Fruit fly (Drosophila melanogaster) whole organism, wandering third instar larva: ENCODE measurements around the gene CG46396.

Experiments
- Abd-B ChIP-seq: fragments of >200 bp; optimal IDR thresholded peaks from 2 replicates; lab custom pipeline; 2017; ENCODE audit warnings: missing biosample characterization, missing genetic modification characterization
- CG32264 ChIP-seq: fragments of 200-800 bp; sonication (Bioruptor generic); optimal IDR thresholded peaks from 2 replicates; lab custom pipeline; 2016; ENCODE audit warnings: missing biosample characterization, missing genetic modification characterization
- CG9705 ChIP-seq: fragments of 200-800 bp; sonication (Bioruptor generic); optimal IDR thresholded peaks from 2 replicates; lab custom pipeline; 2018; ENCODE audit warnings: missing biosample characterization, mild to moderate bottlenecking, missing genetic modification characterization
- CrebA ChIP-seq: fragments of 200-800 bp; sonication (Bioruptor generic); optimal IDR thresholded peaks from 2 replicates; lab custom pipeline; 2016; ENCODE audit warnings: missing biosample characterization, mild to moderate bottlenecking, missing genetic modification characterization, borderline replicate concordance
- Dfd ChIP-seq: fragments of >200 bp; optimal IDR thresholded peaks from 2 replicates; lab custom pipeline; 2017; ENCODE audit warnings: missing biosample characterization, missing genetic modification characterization
- Dif ChIP-seq: fragments of 200-275, 200-300 bp; sonication (Bioruptor generic); optimal IDR thresholded peaks from 2 replicates; lab custom pipeline; 2018; ENCODE audit warnings: missing biosample characterization, missing genetic modification characterization; ENCODE audit not compliant: partially characterized antibody
- GATAd ChIP-seq: sonication (Bioruptor generic); optimal IDR thresholded peaks from 2 replicates; lab custom pipeline; 2016; ENCODE audit warnings: missing biosample characterization, missing genetic modification characterization
- HLH106 ChIP-seq: fragments of 200-800 bp; optimal IDR thresholded peaks from 3 replicates; lab custom pipeline; 2019; ENCODE audit warnings: missing biosample characterization, mild to moderate bottlenecking, missing genetic modification characterization, moderate library complexity
- Hnf4 ChIP-seq: fragments of 200-800 bp; sonication (Bioruptor generic); optimal IDR thresholded peaks from 2 replicates; lab custom pipeline; 2016; ENCODE audit warnings: missing biosample characterization, mild to moderate bottlenecking, missing genetic modification characterization
- Hr78 ChIP-seq: fragments of >200 bp; optimal IDR thresholded peaks from 2 replicates; lab custom pipeline; 2017; ENCODE audit warnings: missing biosample characterization, missing genetic modification characterization
- Hr83 ChIP-seq: fragments of 200-300 bp; sonication (Bioruptor generic); optimal IDR thresholded peaks from 2 replicates; lab custom pipeline; 2016; ENCODE audit warnings: missing biosample characterization, mild to moderate bottlenecking, missing genetic modification characterization, moderate library complexity; ENCODE audit not compliant: poor library complexity, severe bottlenecking
- Jra ChIP-seq: sonication (Bioruptor generic); optimal IDR thresholded peaks from 2 replicates; lab custom pipeline; 2016; ENCODE audit warnings: missing biosample characterization, missing genetic modification characterization
- Mio ChIP-seq: sonication (Bioruptor generic); optimal IDR thresholded peaks from 2 replicates; lab custom pipeline; 2016; ENCODE audit warnings: missing biosample characterization, missing genetic modification characterization
- Myc ChIP-seq: fragments of >200 bp; optimal IDR thresholded peaks from 2 replicates; lab custom pipeline; 2017
- N ChIP-seq: fragments of >200 bp; optimal IDR thresholded peaks from 2 replicates; lab custom pipeline; 2018; ENCODE audit warnings: missing biosample characterization, missing external identifiers, missing genetic modification characterization
- OdsH ChIP-seq: fragments of 200-800 bp; sonication (Bioruptor generic); optimal IDR thresholded peaks from 2 replicates; lab custom pipeline; 2016; ENCODE audit warnings: missing biosample characterization, mild to moderate bottlenecking, missing genetic modification characterization
- Rel ChIP-seq, 2 experiments: fragments of 200-800 bp; sonication (Bioruptor generic) in 1 of 2; optimal IDR thresholded peaks; 2 replicates in 1 of 2; 3 replicates in 1 of 2; lab custom pipeline; 2016 to 2019; ENCODE audit warnings: mild to moderate bottlenecking in 2 of 2, missing biosample characterization in 2 of 2, missing genetic modification characterization in 2 of 2, moderate library complexity in 1 of 2
- Sp1 ChIP-seq: fragments of 200-800 bp; sonication (Bioruptor generic); optimal IDR thresholded peaks from 3 replicates; lab custom pipeline; 2019; ENCODE audit warnings: missing biosample characterization, mild to moderate bottlenecking, missing genetic modification characterization, moderate library complexity
- Vsx2 ChIP-seq: fragments of 200-300, 225-300 bp; sonication (Bioruptor generic); optimal IDR thresholded peaks from 2 replicates; lab custom pipeline; 2018; ENCODE audit warnings: missing biosample characterization, missing genetic modification characterization; ENCODE audit not compliant: partially characterized antibody
- br ChIP-seq: fragments of 200-800 bp; sonication (Bioruptor generic); optimal IDR thresholded peaks from 2 replicates; lab custom pipeline; 2016; ENCODE audit warnings: missing biosample characterization, missing genetic modification characterization
- brk ChIP-seq: fragments of 200-800 bp; sonication (Bioruptor generic); optimal IDR thresholded peaks from 2 replicates; lab custom pipeline; 2016; ENCODE audit warnings: missing biosample characterization, mild to moderate bottlenecking, missing genetic modification characterization
- dl ChIP-seq, 2 experiments: fragments of 175-275, 200-275 bp in 1 of 2; fragments of 200-275 bp in 1 of 2; sonication (Bioruptor generic); optimal IDR thresholded peaks; lab custom pipeline; 2018; ENCODE audit warnings: mild to moderate bottlenecking in 2 of 2, missing biosample characterization in 2 of 2, missing genetic modification characterization in 2 of 2, moderate library complexity in 2 of 2; ENCODE audit not compliant: partially characterized antibody in 2 of 2, insufficient read depth in 1 of 2
- dmrt93B ChIP-seq: fragments of 200-800 bp; sonication (Bioruptor generic); optimal IDR thresholded peaks from 2 replicates; lab custom pipeline; 2018; ENCODE audit warnings: missing biosample characterization, mild to moderate bottlenecking, missing genetic modification characterization
- dsf ChIP-seq: sonication (Bioruptor generic); optimal IDR thresholded peaks from 2 replicates; lab custom pipeline; 2016; ENCODE audit warnings: missing biosample characterization, missing genetic modification characterization, borderline replicate concordance
- ey ChIP-seq: fragments of 200-800 bp; sonication (Bioruptor generic); optimal IDR thresholded peaks from 2 replicates; lab custom pipeline; 2016; ENCODE audit warnings: missing biosample characterization, missing genetic modification characterization
- foxo ChIP-seq, 2 experiments: fragments of 200-800 bp; sonication (Bioruptor generic); optimal IDR thresholded peaks; 2 replicates in 1 of 2; 3 replicates in 1 of 2; lab custom pipeline; 2016 to 2017; ENCODE audit warnings: missing biosample characterization in 2 of 2, missing genetic modification characterization in 2 of 2
- fru ChIP-seq: fragments of 200-800 bp; sonication (Bioruptor generic); optimal IDR thresholded peaks from 3 replicates; lab custom pipeline; 2016; ENCODE audit warnings: missing biosample characterization, mild to moderate bottlenecking, missing genetic modification characterization
- jim ChIP-seq: fragments of 175-275, 200-325 bp; sonication (Bioruptor generic); optimal IDR thresholded peaks from 2 replicates; lab custom pipeline; 2016; ENCODE audit warnings: missing biosample characterization, mild to moderate bottlenecking, missing genetic modification characterization
- lola ChIP-seq: fragments of >200 bp; optimal IDR thresholded peaks from 2 replicates; lab custom pipeline; 2017; ENCODE audit warnings: missing biosample characterization, missing genetic modification characterization
- pan ChIP-seq: fragments of >200 bp; optimal IDR thresholded peaks from 2 replicates; lab custom pipeline; 2017
- psq ChIP-seq: fragments of 200-800 bp; sonication (Bioruptor generic); optimal IDR thresholded peaks from 3 replicates; lab custom pipeline; 2017; ENCODE audit warnings: missing biosample characterization, mild to moderate bottlenecking, missing genetic modification characterization, moderate library complexity
- rgr ChIP-seq: fragments of 200-800 bp; sonication (Bioruptor generic); optimal IDR thresholded peaks from 3 replicates; lab custom pipeline; 2016; ENCODE audit warnings: missing biosample characterization, mild to moderate bottlenecking, missing genetic modification characterization
- sage ChIP-seq: fragments of 200-800 bp; sonication (Bioruptor generic); optimal IDR thresholded peaks from 2 replicates; lab custom pipeline; 2016; ENCODE audit warnings: missing biosample characterization, mild to moderate bottlenecking, missing genetic modification characterization
- tai ChIP-seq: sonication (Bioruptor generic); optimal IDR thresholded peaks from 2 replicates; lab custom pipeline; 2016; ENCODE audit warnings: missing biosample characterization, missing genetic modification characterization
- usp ChIP-seq: fragments of >200 bp; optimal IDR thresholded peaks from 2 replicates; lab custom pipeline; 2017; ENCODE audit warnings: missing biosample characterization, missing genetic modification characterization
- woc ChIP-seq: sonication (Bioruptor generic); optimal IDR thresholded peaks from 2 replicates; lab custom pipeline; 2016; ENCODE audit warnings: missing biosample characterization, mild to moderate bottlenecking, missing genetic modification characterization

Gene CG46396

DNA sequence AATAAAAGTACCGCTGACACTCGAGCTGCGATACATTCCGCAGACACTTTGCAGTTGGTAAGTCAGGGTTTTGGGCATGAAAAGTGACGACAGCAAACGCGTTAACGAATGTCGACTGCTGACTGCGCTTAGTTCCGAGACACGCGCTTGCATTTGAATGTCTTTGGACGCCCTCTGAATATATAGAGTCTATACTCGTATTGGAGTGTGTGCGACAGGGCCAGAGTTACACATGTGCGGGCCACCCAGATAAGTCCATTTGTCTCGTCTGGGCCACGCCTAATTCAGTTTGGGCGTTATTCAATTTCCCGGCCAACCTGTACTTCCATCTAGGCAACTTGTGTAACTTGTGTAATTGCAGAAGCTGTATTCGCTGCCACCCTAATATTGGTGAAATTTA lies 13.5 kb upstream of the CG46396 start:
- TF ChIP-seq psq: no peak
- TF ChIP-seq dmrt93B (GFP tag; lab: Kevin White, UChicago): no peak
- TF ChIP-seq GATAd: no peak
- no peak for TF ChIP-seq Hr78 (GFP tag; lab: Kevin White, UChicago)
- no peak for TF ChIP-seq Dfd
- TF ChIP-seq dsf (GFP tag; lab: Kevin White, UChicago): no peak
- no peak for TF ChIP-seq lola (GFP tag; lab: Kevin White, UChicago)
- TF ChIP-seq Jra (GFP tag; lab: Kevin White, UChicago): no peak
- TF ChIP-seq Dif: no peak
- TF ChIP-seq pan: no peak
- no peak for TF ChIP-seq Mio (GFP tag; lab: Kevin White, UChicago)
- no peak for TF ChIP-seq rgr (GFP tag; lab: Kevin White, UChicago)
- TF ChIP-seq, all 38 proteins: peak for 0

DNA sequence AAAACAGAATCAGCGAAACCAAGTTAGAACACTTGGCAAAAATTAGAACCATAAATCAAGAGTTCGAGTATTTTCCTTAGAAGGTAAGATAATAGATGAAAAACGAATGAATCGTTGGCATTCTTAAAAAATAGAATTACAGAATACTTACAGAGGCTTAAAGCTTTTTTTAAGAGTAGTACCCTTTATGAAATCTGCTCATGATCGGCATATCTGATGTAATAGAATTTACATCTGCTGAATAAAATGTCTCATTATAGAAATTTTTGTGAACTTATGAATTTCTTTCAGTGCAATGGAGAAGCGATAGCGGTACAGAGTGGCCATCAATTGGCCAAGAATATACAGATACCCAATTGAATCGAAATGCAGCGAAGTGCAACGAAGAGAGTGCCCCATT lies 12.4 kb upstream of the CG46396 start, which contains the start of gene Osi13:
Gene Osi13, plus strand, starts transcription at position 301 of the 400 bp plus-strand sequence.
- no peak for TF ChIP-seq fru (GFP tag; lab: Kevin White, UChicago)
- no peak for TF ChIP-seq HLH106 (tag; lab: Kevin White, UChicago)
- TF ChIP-seq Mio (GFP tag; lab: Kevin White, UChicago): no peak
- no peak for TF ChIP-seq OdsH
- no peak for TF ChIP-seq foxo (GFP tag; optimal IDR thresholded peaks at IDR 0.05; lab: Kevin White, UChicago)
- no peak for TF ChIP-seq lola (GFP tag; lab: Kevin White, UChicago)
- TF ChIP-seq Sp1 (GFP tag; lab: Kevin White, UChicago): no peak
- no peak for TF ChIP-seq pan
- no peak for TF ChIP-seq Myc
- no peak for TF ChIP-seq Hnf4 (GFP tag; lab: Kevin White, UChicago)
- TF ChIP-seq CrebA: no peak
- TF ChIP-seq dl (GFP tag; optimal IDR thresholded peaks at IDR 0.05; lab: Kevin White, UChicago; ENCODE audit: insufficient read depth in 1 of 2, partially characterized antibody in 2 of 2): no peak
- no peak for TF ChIP-seq woc (GFP tag; lab: Kevin White, UChicago)
- no peak for TF ChIP-seq brk (GFP tag; lab: Kevin White, UChicago)
- no peak for TF ChIP-seq Vsx2 (GFP tag; lab: Kevin White, UChicago)
- TF ChIP-seq GATAd: no peak
- no peak for TF ChIP-seq Rel (GFP tag; optimal IDR thresholded peaks at IDR 0.05; lab: Kevin White, UChicago)
- TF ChIP-seq Rel (tag; optimal IDR thresholded peaks at IDR 0.05; lab: Kevin White, UChicago): no peak
- no peak for TF ChIP-seq br (GFP tag; lab: Kevin White, UChicago)
- no peak for TF ChIP-seq N (GFP tag; lab: Kevin White, UChicago)
- no peak for TF ChIP-seq CG32264 (GFP tag; lab: Kevin White, UChicago)

DNA sequence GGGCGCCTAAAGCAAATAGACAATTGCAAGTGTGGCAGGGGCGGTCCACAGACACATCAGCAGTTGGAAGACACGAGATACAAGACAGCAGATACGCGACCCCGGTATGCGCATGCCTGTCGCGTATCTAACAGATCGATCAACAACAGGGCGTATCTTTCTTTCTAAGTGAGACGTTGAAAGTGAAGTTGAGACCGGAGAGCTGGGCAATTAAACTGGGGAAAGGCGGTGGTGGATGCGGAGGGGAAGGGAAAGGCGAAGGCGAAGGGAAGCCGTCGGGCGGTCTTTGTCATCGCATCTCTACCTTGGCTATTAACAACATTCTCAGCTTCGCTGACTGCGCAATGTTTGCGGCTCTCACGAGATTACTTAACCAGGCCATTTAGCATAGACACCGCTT lies 9.8 kb upstream of the CG46396 start:
- TF ChIP-seq jim (GFP tag; lab: Kevin White, UChicago) (no peak), HLH106 (tag; lab: Kevin White, UChicago) (no peak), Myc (no peak), fru (GFP tag; lab: Kevin White, UChicago) (no peak), tai (GFP tag; lab: Kevin White, UChicago) (no peak), Abd-B (no peak), Hnf4 (GFP tag; lab: Kevin White, UChicago) (no peak), OdsH (no peak), Dfd (no peak), lola (GFP tag; lab: Kevin White, UChicago) (no peak), GATAd (no peak), Hr83 (GFP tag; lab: Kevin White, UChicago) (no peak), foxo (GFP tag; optimal IDR thresholded peaks at IDR 0.05; lab: Kevin White, UChicago) (no peak), ey (GFP tag; lab: Kevin White, UChicago) (no peak), Vsx2 (GFP tag; lab: Kevin White, UChicago) (no peak), dmrt93B (GFP tag; lab: Kevin White, UChicago) (no peak), dsf (GFP tag; lab: Kevin White, UChicago) (no peak)
- TF ChIP-seq, all 38 proteins: peak for 0

DNA sequence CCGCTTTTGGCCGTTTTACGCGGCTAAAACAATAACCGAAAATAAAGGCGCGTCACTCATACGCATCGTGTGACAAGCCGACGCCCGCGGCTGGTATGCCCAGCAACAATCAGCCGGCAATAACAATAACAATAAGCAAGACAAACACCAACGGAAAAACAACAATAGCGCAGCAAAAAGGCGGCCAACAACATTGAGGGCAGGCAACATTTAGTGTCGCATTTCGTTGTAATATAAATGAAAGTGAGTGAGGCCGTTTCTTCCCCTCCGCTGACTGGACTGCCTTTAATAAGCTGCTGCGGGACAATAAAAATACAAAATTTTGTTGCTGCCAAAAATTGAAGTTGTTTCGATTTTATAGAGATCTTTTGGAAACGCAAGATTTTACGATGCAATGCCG lies 6.7 kb upstream of the CG46396 start:
- no peak for TF ChIP-seq Dif
- no peak for TF ChIP-seq Myc
- no peak for TF ChIP-seq usp (GFP tag; lab: Kevin White, UChicago)
- no peak for TF ChIP-seq CG9705 (GFP tag; lab: Kevin White, UChicago)
- no peak for TF ChIP-seq Jra (GFP tag; lab: Kevin White, UChicago)
- TF ChIP-seq Sp1 (GFP tag; lab: Kevin White, UChicago): no peak
- TF ChIP-seq dl (GFP tag; optimal IDR thresholded peaks at IDR 0.05; lab: Kevin White, UChicago; ENCODE audit: insufficient read depth in 1 of 2, partially characterized antibody in 2 of 2): no peak
- TF ChIP-seq sage (GFP tag; lab: Kevin White, UChicago): no peak
- no peak for TF ChIP-seq OdsH
- no peak for TF ChIP-seq GATAd
- no peak for TF ChIP-seq Mio (GFP tag; lab: Kevin White, UChicago)
- no peak for TF ChIP-seq br (GFP tag; lab: Kevin White, UChicago)
- TF ChIP-seq pan: no peak
- TF ChIP-seq N (GFP tag; lab: Kevin White, UChicago): no peak
- no peak for TF ChIP-seq psq
